Worm (Caenorhabditis elegans) whole organism, mixed stage, embryonic: ENCODE measurements around the gene W08G11.1.

Experiments
- M03D4.4 ChIP-seq: sonication (generic microtip); optimal IDR thresholded peaks from 2 replicates; lab custom pipeline; 2017; ENCODE audit warnings: mild to moderate bottlenecking, missing genetic modification characterization, missing compliant biosample characterization
- bed-3 ChIP-seq: fragments of 200-800 bp; sonication (Bioruptor generic); optimal IDR thresholded peaks from 3 replicates; lab custom pipeline; 2018; ENCODE audit warnings: mild to moderate bottlenecking, missing genetic modification characterization, moderate library complexity, missing compliant biosample characterization
- blmp-1 ChIP-seq: fragments of 150-350 bp; optimal IDR thresholded peaks from 2 replicates; lab custom pipeline; 2014; ENCODE audit warnings: missing biosample characterization, missing genetic modification characterization
- ceh-39 ChIP-seq: fragments of 150-350 bp; optimal IDR thresholded peaks from 2 replicates; lab custom pipeline; 2014; ENCODE audit warnings: missing biosample characterization, missing genetic modification characterization
- ceh-43 ChIP-seq: fragments of 200-800 bp; sonication (Bioruptor generic); optimal IDR thresholded peaks from 2 replicates; lab custom pipeline; 2018; ENCODE audit warnings: mild to moderate bottlenecking, missing genetic modification characterization, moderate library complexity, missing compliant biosample characterization
- ceh-83 ChIP-seq: fragments of 200-800 bp; sonication (Bioruptor generic); optimal IDR thresholded peaks from 2 replicates; lab custom pipeline; 2018; ENCODE audit warnings: mild to moderate bottlenecking, missing genetic modification characterization, missing compliant biosample characterization
- ces-1 ChIP-seq: fragments of 150-350 bp; optimal IDR thresholded peaks from 2 replicates; lab custom pipeline; 2014; ENCODE audit warnings: missing biosample characterization, missing genetic modification reagents, missing genetic modification characterization
- cnd-1 ChIP-seq: fragments of 200-800 bp; sonication (Bioruptor generic); optimal IDR thresholded peaks from 2 replicates; lab custom pipeline; 2018; ENCODE audit warnings: mild to moderate bottlenecking, missing genetic modification characterization, missing compliant biosample characterization
- drap-1 ChIP-seq: fragments of 200-800 bp; sonication (Bioruptor generic); optimal IDR thresholded peaks from 3 replicates; lab custom pipeline; 2018; ENCODE audit warnings: mild to moderate bottlenecking, missing genetic modification characterization, missing compliant biosample characterization
- elt-1 ChIP-seq: sonication (generic microtip); optimal IDR thresholded peaks from 2 replicates; lab custom pipeline; 2017; ENCODE audit warnings: missing genetic modification characterization, mild to moderate bottlenecking, missing compliant biosample characterization, antibody characterized with exemption, moderate library complexity, borderline replicate concordance; ENCODE audit not compliant: insufficient read depth
- elt-3 ChIP-seq: fragments of 150-350 bp; optimal IDR thresholded peaks from 2 replicates; lab custom pipeline; 2014; ENCODE audit warnings: missing biosample characterization, missing genetic modification characterization
- flh-1 ChIP-seq: fragments of 200-800 bp; sonication (Bioruptor generic); optimal IDR thresholded peaks from 2 replicates; lab custom pipeline; 2018; ENCODE audit warnings: mild to moderate bottlenecking, missing genetic modification characterization, moderate library complexity, missing compliant biosample characterization
- ham-2 ChIP-seq: fragments of 200-800 bp; sonication (Bioruptor generic); optimal IDR thresholded peaks from 2 replicates; lab custom pipeline; 2018; ENCODE audit warnings: mild to moderate bottlenecking, missing genetic modification characterization, missing compliant biosample characterization
- hlh-1 ChIP-seq: fragments of 150-350 bp; optimal IDR thresholded peaks from 2 replicates; lab custom pipeline; 2014; ENCODE audit warnings: missing biosample characterization, missing genetic modification reagents, missing genetic modification characterization
- lin-13 ChIP-seq: fragments of 150-350 bp; optimal IDR thresholded peaks from 2 replicates; lab custom pipeline; 2014; ENCODE audit warnings: missing biosample characterization, missing genetic modification characterization
- lin-32 ChIP-seq: fragments of 200-800 bp; sonication (Bioruptor generic); optimal IDR thresholded peaks from 2 replicates; lab custom pipeline; 2018; ENCODE audit warnings: mild to moderate bottlenecking, missing genetic modification characterization, missing compliant biosample characterization
- mep-1 ChIP-seq: fragments of 150-350 bp; optimal IDR thresholded peaks from 2 replicates; lab custom pipeline; 2017; ENCODE audit warnings: missing biosample characterization, missing genetic modification reagents, missing genetic modification characterization, inconsistent platforms
- mls-2 ChIP-seq: sonication (generic microtip); optimal IDR thresholded peaks from 2 replicates; lab custom pipeline; 2016; ENCODE audit warnings: mild to moderate bottlenecking, missing genetic modification characterization, moderate library complexity, missing compliant biosample characterization
- nhr-237 ChIP-seq: fragments of 150-350 bp; optimal IDR thresholded peaks from 2 replicates; lab custom pipeline; 2014; ENCODE audit warnings: missing biosample characterization, missing genetic modification characterization
- nhr-28 ChIP-seq: fragments of 150-350 bp; optimal IDR thresholded peaks from 2 replicates; lab custom pipeline; 2014; ENCODE audit warnings: missing biosample characterization, missing genetic modification characterization
- nhr-76 ChIP-seq: sonication (generic microtip); optimal IDR thresholded peaks from 2 replicates; lab custom pipeline; 2017; ENCODE audit warnings: missing biosample characterization, missing genetic modification characterization
- sem-2 ChIP-seq: fragments of 200-800 bp; sonication (Bioruptor generic); optimal IDR thresholded peaks from 2 replicates; lab custom pipeline; 2018; ENCODE audit warnings: mild to moderate bottlenecking, missing genetic modification characterization, missing compliant biosample characterization
- tbx-8 ChIP-seq: fragments of 200-800 bp; sonication (Bioruptor generic); optimal IDR thresholded peaks from 2 replicates; lab custom pipeline; 2018; ENCODE audit warnings: mild to moderate bottlenecking, missing genetic modification characterization, moderate library complexity, missing compliant biosample characterization
- unc-120 ChIP-seq: sonication (generic microtip); optimal IDR thresholded peaks from 2 replicates; lab custom pipeline; 2017; ENCODE audit warnings: missing genetic modification characterization, missing compliant biosample characterization; ENCODE audit not compliant: poor library complexity, severe bottlenecking
- unc-39 ChIP-seq: fragments of 150-350 bp; optimal IDR thresholded peaks from 2 replicates; lab custom pipeline; 2014; ENCODE audit warnings: missing biosample characterization, missing genetic modification characterization
- unc-62 ChIP-seq: fragments of 150-350 bp; optimal IDR thresholded peaks from 2 replicates; lab custom pipeline; 2014; ENCODE audit warnings: missing biosample characterization, missing genetic modification reagents, missing genetic modification characterization
- zip-8 ChIP-seq: fragments of 150-350 bp; optimal IDR thresholded peaks from 2 replicates; lab custom pipeline; 2014; ENCODE audit warnings: missing biosample characterization, missing genetic modification characterization
- ztf-11 ChIP-seq: fragments of 150-350 bp; optimal IDR thresholded peaks from 2 replicates; lab custom pipeline; 2014; ENCODE audit warnings: missing biosample characterization, missing genetic modification characterization

Gene W08G11.1

ce11 chrV:16374676-16375075, 27.8 kb downstream of the W08G11.1 start, which contains the start of gene srv-34:
srv-34 (minus strand) TSS chrV:16374776.
- TF ChIP-seq nhr-76 (tag; lab: Kevin White, UChicago) (no peak), hlh-1 (tag; lab: Kevin White, UChicago) (no peak), nhr-237 (tag; lab: Kevin White, UChicago) (no peak), ztf-11 (tag; lab: Kevin White, UChicago) (no peak), mep-1 (tag; lab: Kevin White, UChicago) (no peak), ceh-83 (GFP tag; lab: Kevin White, UChicago) (no peak), bed-3 (GFP tag; lab: Kevin White, UChicago) (no peak), flh-1 (GFP tag; lab: Kevin White, UChicago) (no peak), sem-2 (GFP tag; lab: Kevin White, UChicago) (no peak), nhr-28 (tag; lab: Kevin White, UChicago) (no peak), blmp-1 (tag; lab: Kevin White, UChicago) (no peak), mls-2 (tag; lab: Kevin White, UChicago) (no peak), ham-2 (no peak), tbx-8 (GFP tag; lab: Kevin White, UChicago) (no peak), M03D4.4 (tag; lab: Kevin White, UChicago) (no peak), ceh-43 (GFP tag; lab: Kevin White, UChicago) (no peak), cnd-1 (tag; lab: Kevin White, UChicago) (no peak), elt-1 (tag; lab: Kevin White, UChicago) (no peak), lin-32 (GFP tag; lab: Kevin White, UChicago) (no peak), unc-39 (tag; lab: Kevin White, UChicago) (no peak)
- TF ChIP-seq, all 35 proteins: peak for 0

ce11 chrV:16376430-16376948, 29.6 kb downstream of the W08G11.1 start:
- TF ChIP-seq ceh-39 (tag; lab: Kevin White, UChicago) (no peak), mls-2 (tag; lab: Kevin White, UChicago) (no peak), tbx-8 (GFP tag; lab: Kevin White, UChicago) (no peak), ztf-11 (tag; lab: Kevin White, UChicago) (no peak), ces-1 (GFP tag; lab: Kevin White, UChicago) (no peak)

- no peak for TF ChIP-seq unc-120
- no peak for TF ChIP-seq unc-62 (GFP tag; lab: Kevin White, UChicago)
- TF ChIP-seq M03D4.4 (tag; lab: Kevin White, UChicago) = no peak
- TF ChIP-seq zip-8 = no peak
- no peak for TF ChIP-seq lin-13 (tag; lab: Kevin White, UChicago)
- TF ChIP-seq flh-1 (GFP tag; lab: Kevin White, UChicago) = no peak
- no peak for TF ChIP-seq elt-1 (tag; lab: Kevin White, UChicago)
- TF ChIP-seq ces-1 (GFP tag; lab: Kevin White, UChicago) = no peak
Measured at ce11 chrV:16377188-16377587, 30.3 kb downstream of the W08G11.1 start.

ce11 chrV:16377849-16378248, 31.0 kb downstream of the W08G11.1 start, which contains the start of gene F13A7.1:
F13A7.1 (minus strand) TSS chrV:16377949.
- no peak for TF ChIP-seq flh-1 (GFP tag; lab: Kevin White, UChicago)
- TF ChIP-seq, all 35 proteins: peak for 0

- no peak for TF ChIP-seq elt-3 (tag; lab: Kevin White, UChicago)
- TF ChIP-seq elt-1 (tag; lab: Kevin White, UChicago) = no peak
- no peak for TF ChIP-seq ces-1 (GFP tag; lab: Kevin White, UChicago)
- TF ChIP-seq zip-8 = no peak
- no peak for TF ChIP-seq unc-120
- no peak for TF ChIP-seq ceh-83 (GFP tag; lab: Kevin White, UChicago)
- no peak for TF ChIP-seq drap-1 (GFP tag; lab: Kevin White, UChicago)
- TF ChIP-seq ceh-39 (tag; lab: Kevin White, UChicago) = no peak
- TF ChIP-seq cnd-1 (tag; lab: Kevin White, UChicago) = no peak
- TF ChIP-seq ztf-11 (tag; lab: Kevin White, UChicago) = no peak
- no peak for TF ChIP-seq ham-2
- TF ChIP-seq, all 35 proteins: peak for 0
Measured at ce11 chrV:16382949-16383348, 36.1 kb downstream of the W08G11.1 start.
